Fruit fly (Drosophila melanogaster): ENCODE results near the gene CG15628.

The CG15628 gene

dm6 chr2L:4806109-4806508 is 15.5 kb upstream of the CG15628 start (continued):
- no peak for TF ChIP-seq CG6854 (GFP tag; optimal IDR thresholded peaks at IDR 0.05)
- peak; percentile 43 for TF ChIP-seq Oli (tag; optimal IDR thresholded peaks at IDR 0.05)
- TF ChIP-seq CG43689 (GFP tag; IDR thresholded peaks at IDR 0.05), result 0 out of 2 replicates have a peak, but pooled peaks have one; percentile 5
- TF ChIP-seq tap (tag; optimal IDR thresholded peaks at IDR 0.05), result peak; percentile 15
- peak; percentile 20; the same call in 1 of the 2 replicates for TF ChIP-seq CG14014 (GFP tag; IDR thresholded peaks at IDR 0.05)
- TF ChIP-seq CG11695 (GFP tag; IDR thresholded peaks at IDR 0.05), result peak; percentile 43; the same call in 1 of the 3 replicates
- no peak for TF ChIP-seq Hmr (GFP tag; optimal IDR thresholded peaks at IDR 0.05)
- no peak for TF ChIP-seq tio (GFP tag; optimal IDR thresholded peaks at IDR 0.05)
- TF ChIP-seq CG10147 (GFP tag; optimal IDR thresholded peaks at IDR 0.05), result no peak
- peak; percentile 55 for TF ChIP-seq sens (GFP tag)
- TF ChIP-seq dmrt99B (tag; optimal IDR thresholded peaks at IDR 0.05), result peak; percentile 52
- peak in 1 of 2 experiments; percentile 11 for TF ChIP-seq Eip74EF (GFP tag; optimal IDR thresholded peaks at IDR 0.05)
- peak; percentile 14 for TF ChIP-seq CG30403 (GFP tag; optimal IDR thresholded peaks at IDR 0.05)
- TF ChIP-seq CG9727 (GFP tag; optimal IDR thresholded peaks at IDR 0.05), result no peak
- TF ChIP-seq Aef1 (GFP tag; IDR thresholded peaks at IDR 0.05), result peak; percentile 42; the same call in 1 of the 3 replicates
- no peak for TF ChIP-seq CG15073 (GFP tag; optimal IDR thresholded peaks at IDR 0.05)
- no peak for TF ChIP-seq pnt (GFP tag; optimal IDR thresholded peaks at IDR 0.05)
- TF ChIP-seq CG18476 (GFP tag; optimal IDR thresholded peaks at IDR 0.05), result no peak
- peak; percentile 66; the same call in 2 of the 3 replicates for TF ChIP-seq so (GFP tag; IDR thresholded peaks at IDR 0.05)
- no peak for TF ChIP-seq Kr (GFP tag; optimal IDR thresholded peaks at IDR 0.05)
- peak; percentile 26 for TF ChIP-seq CoRest (tag; optimal IDR thresholded peaks at IDR 0.05)
- 0 out of 3 replicates have a peak, but pooled peaks have one; percentile 10 for TF ChIP-seq Mrtf (GFP tag; IDR thresholded peaks at IDR 0.05)
- peak; percentile 20 for TF ChIP-seq gem (tag; optimal IDR thresholded peaks at IDR 0.05)
- peak; percentile 42; the same call in 1 of the 2 replicates for TF ChIP-seq bowl (GFP tag; IDR thresholded peaks at IDR 0.05)
- peak; percentile 37; the same call in 1 of the 2 replicates for TF ChIP-seq Oaz (GFP tag; IDR thresholded peaks at IDR 0.05)
- TF ChIP-seq unpg (GFP tag; optimal IDR thresholded peaks at IDR 0.05), result peak; percentile 53
- TF ChIP-seq zfh2 (GFP tag; optimal IDR thresholded peaks at IDR 0.05), result no peak
- TF ChIP-seq bsh (GFP tag; optimal IDR thresholded peaks at IDR 0.05), result peak in 1 of 2 experiments; percentile 19
- 0 out of 2 replicates have a peak, but pooled peaks have one; percentile 23 for TF ChIP-seq CG6689 (GFP tag; IDR thresholded peaks at IDR 0.05)
- TF ChIP-seq CG1233 (GFP tag; optimal IDR thresholded peaks at IDR 0.05), result no peak
- TF ChIP-seq az2 (GFP tag; optimal IDR thresholded peaks at IDR 0.05), result peak; percentile 19
- peak; percentile 12; the same call in 1 of the 2 replicates for TF ChIP-seq E2f2 (GFP tag; IDR thresholded peaks at IDR 0.05)
- no peak for TF ChIP-seq bcd (GFP tag; optimal IDR thresholded peaks at IDR 0.05)
- TF ChIP-seq CG7839 (tag; optimal IDR thresholded peaks at IDR 0.05), result peak; percentile 44
- peak; percentile 73 for TF ChIP-seq CG11504 (tag; optimal IDR thresholded peaks at IDR 0.05)
- TF ChIP-seq CG6791 (GFP tag; IDR thresholded peaks at IDR 0.05; ENCODE audit: partially characterized antibody), result no peak
- no peak for TF ChIP-seq NFAT (GFP tag; IDR thresholded peaks at IDR 0.05)
- TF ChIP-seq ATbp (GFP tag; optimal IDR thresholded peaks at IDR 0.05), result no peak
- peak; percentile 13 for TF ChIP-seq CG2712 (tag; optimal IDR thresholded peaks at IDR 0.05)
- peak; percentile 60; the same call in 1 of the 2 replicates for TF ChIP-seq Ada2b (GFP tag; IDR thresholded peaks at IDR 0.05)
- TF ChIP-seq seq (GFP tag; IDR thresholded peaks at IDR 0.05), result 0 out of 2 replicates have a peak, but pooled peaks have one; percentile 27
- no peak for TF ChIP-seq CG4282 (GFP tag; optimal IDR thresholded peaks at IDR 0.05)
- TF ChIP-seq NK7.1 (GFP tag; optimal IDR thresholded peaks at IDR 0.05), result no peak
- peak; percentile 40; the same call in 1 of the 2 replicates for TF ChIP-seq lmd (GFP tag; IDR thresholded peaks at IDR 0.05)
- peak; percentile 33 for TF ChIP-seq grau (tag; optimal IDR thresholded peaks at IDR 0.05)
- peak; percentile 12; the same call in 1 of the 2 replicates for TF ChIP-seq stc (GFP tag; IDR thresholded peaks at IDR 0.05)
- TF ChIP-seq Antp (GFP tag; optimal IDR thresholded peaks at IDR 0.05), result no peak
- TF ChIP-seq Ssrp (tag; optimal IDR thresholded peaks at IDR 0.05), result no peak
- peak; percentile 61 for TF ChIP-seq Sox102F (GFP tag; optimal IDR thresholded peaks at IDR 0.05)
- no peak for TF ChIP-seq klu (GFP tag; IDR thresholded peaks at IDR 0.05)
